Worm (Caenorhabditis elegans) whole organism, mixed stage, embryonic: ENCODE data around the gene str-97.

Experiments
- ceh-83 ChIP-seq: fragments of 200-800 bp; sonication (Bioruptor generic); optimal IDR thresholded peaks from 2 replicates; lab custom pipeline; 2018; ENCODE audit warnings: mild to moderate bottlenecking, missing genetic modification characterization, missing compliant biosample characterization
- ces-1 ChIP-seq: fragments of 150-350 bp; optimal IDR thresholded peaks from 2 replicates; lab custom pipeline; 2014; ENCODE audit warnings: missing biosample characterization, missing genetic modification reagents, missing genetic modification characterization
- cnd-1 ChIP-seq: fragments of 200-800 bp; sonication (Bioruptor generic); optimal IDR thresholded peaks from 2 replicates; lab custom pipeline; 2018; ENCODE audit warnings: mild to moderate bottlenecking, missing genetic modification characterization, missing compliant biosample characterization
- drap-1 ChIP-seq: fragments of 200-800 bp; sonication (Bioruptor generic); optimal IDR thresholded peaks from 3 replicates; lab custom pipeline; 2018; ENCODE audit warnings: mild to moderate bottlenecking, missing genetic modification characterization, missing compliant biosample characterization
- elt-3 ChIP-seq: fragments of 150-350 bp; optimal IDR thresholded peaks from 2 replicates; lab custom pipeline; 2014; ENCODE audit warnings: missing biosample characterization, missing genetic modification characterization
- flh-1 ChIP-seq: fragments of 200-800 bp; sonication (Bioruptor generic); optimal IDR thresholded peaks from 2 replicates; lab custom pipeline; 2018; ENCODE audit warnings: mild to moderate bottlenecking, missing genetic modification characterization, moderate library complexity, missing compliant biosample characterization
- hlh-1 ChIP-seq: fragments of 150-350 bp; optimal IDR thresholded peaks from 2 replicates; lab custom pipeline; 2014; ENCODE audit warnings: missing biosample characterization, missing genetic modification reagents, missing genetic modification characterization
- lin-13 ChIP-seq: fragments of 150-350 bp; optimal IDR thresholded peaks from 2 replicates; lab custom pipeline; 2014; ENCODE audit warnings: missing biosample characterization, missing genetic modification characterization
- mep-1 ChIP-seq: fragments of 150-350 bp; optimal IDR thresholded peaks from 2 replicates; lab custom pipeline; 2017; ENCODE audit warnings: missing biosample characterization, missing genetic modification reagents, missing genetic modification characterization, inconsistent platforms
- mls-2 ChIP-seq: sonication (generic microtip); optimal IDR thresholded peaks from 2 replicates; lab custom pipeline; 2016; ENCODE audit warnings: mild to moderate bottlenecking, missing genetic modification characterization, moderate library complexity, missing compliant biosample characterization
- nhr-12 ChIP-seq: fragments of 150-350 bp; optimal IDR thresholded peaks from 2 replicates; lab custom pipeline; 2014; ENCODE audit warnings: missing biosample characterization, missing genetic modification characterization
- nhr-2 ChIP-seq: fragments of 150-350 bp; optimal IDR thresholded peaks from 2 replicates; lab custom pipeline; 2014; ENCODE audit warnings: missing biosample characterization, missing genetic modification characterization
- nhr-237 ChIP-seq: fragments of 150-350 bp; optimal IDR thresholded peaks from 2 replicates; lab custom pipeline; 2014; ENCODE audit warnings: missing biosample characterization, missing genetic modification characterization
- sem-2 ChIP-seq: fragments of 200-800 bp; sonication (Bioruptor generic); optimal IDR thresholded peaks from 2 replicates; lab custom pipeline; 2018; ENCODE audit warnings: mild to moderate bottlenecking, missing genetic modification characterization, missing compliant biosample characterization
- snpc-4 ChIP-seq: fragments of 150-350 bp; optimal IDR thresholded peaks from 2 replicates; lab custom pipeline; 2014; ENCODE audit warnings: missing biosample characterization, missing genetic modification characterization
- sptf-1 ChIP-seq: sonication (generic microtip); optimal IDR thresholded peaks from 2 replicates; lab custom pipeline; 2017; ENCODE audit warnings: mild to moderate bottlenecking, missing genetic modification characterization, moderate library complexity, missing compliant biosample characterization
- tbx-8 ChIP-seq: fragments of 200-800 bp; sonication (Bioruptor generic); optimal IDR thresholded peaks from 2 replicates; lab custom pipeline; 2018; ENCODE audit warnings: mild to moderate bottlenecking, missing genetic modification characterization, moderate library complexity, missing compliant biosample characterization
- unc-120 ChIP-seq: sonication (generic microtip); optimal IDR thresholded peaks from 2 replicates; lab custom pipeline; 2017; ENCODE audit warnings: missing genetic modification characterization, missing compliant biosample characterization; ENCODE audit not compliant: poor library complexity, severe bottlenecking
- unc-39 ChIP-seq: fragments of 150-350 bp; optimal IDR thresholded peaks from 2 replicates; lab custom pipeline; 2014; ENCODE audit warnings: missing biosample characterization, missing genetic modification characterization

Gene str-97

ce11 chrV:16115381-16115780, 39.6 kb downstream of the str-97 start, which contains the start of gene str-25:
Gene str-25, plus strand, starts transcription at chrV:16115681.
- TF ChIP-seq elt-3 (tag; lab: Kevin White, UChicago) (no peak), tbx-8 (GFP tag; lab: Kevin White, UChicago) (no peak), mls-2 (tag; lab: Kevin White, UChicago) (no peak), snpc-4 (tag; lab: Kevin White, UChicago) (no peak), ceh-83 (GFP tag; lab: Kevin White, UChicago) (no peak), unc-39 (tag; lab: Kevin White, UChicago) (no peak), sptf-1 (tag; lab: Kevin White, UChicago) (no peak), lin-13 (tag; lab: Kevin White, UChicago) (no peak), cnd-1 (tag; lab: Kevin White, UChicago) (no peak), nhr-12 (no peak), unc-120 (tag; lab: Kevin White, UChicago) (no peak), ces-1 (no peak), nhr-2 (tag; lab: Kevin White, UChicago) (no peak), hlh-1 (tag; lab: Kevin White, UChicago) (no peak)
- TF ChIP-seq, all 35 proteins: peak for 0

- no peak for TF ChIP-seq cnd-1 (tag; lab: Kevin White, UChicago)
- TF ChIP-seq flh-1 (GFP tag; lab: Kevin White, UChicago), result no peak
- TF ChIP-seq drap-1 (GFP tag; lab: Kevin White, UChicago), result no peak
- no peak for TF ChIP-seq sem-2 (GFP tag; lab: Kevin White, UChicago)
- no peak for TF ChIP-seq nhr-237 (tag; lab: Kevin White, UChicago)
- TF ChIP-seq unc-39 (tag; lab: Kevin White, UChicago), result no peak
- no peak for TF ChIP-seq mep-1 (tag; lab: Kevin White, UChicago)
Measured at ce11 chrV:16114237-16114636, 40.8 kb downstream of the str-97 start, which contains the start of gene srxa-16. Gene srxa-16, minus strand, starts transcription at chrV:16114337.
